Worm (Caenorhabditis elegans) whole organism, midembryonic: ENCODE data around the gene R04A9.7.
"Not testable (repeated sequence)": the region's sequence is repeated elsewhere in the genome, so short reads cannot be mapped to it uniquely, and the experiment has no call there.

ENCODE experiments used
- T22C8.4 ChIP-seq: fragments of 200-800 bp; sonication (Bioruptor generic); IDR thresholded peaks from 2 replicates; pipeline ENCODE4 v1.3.6; 2022; ENCODE audit warnings: missing genetic modification characterization, missing compliant biosample characterization
- cog-1 ChIP-seq: sonication (generic microtip); optimal IDR thresholded peaks from 2 replicates; lab custom pipeline; 2016; ENCODE audit warnings: missing genetic modification characterization, missing compliant biosample characterization
- flt-1 ChIP-seq: fragments of 200-800 bp; sonication (Bioruptor generic); IDR thresholded peaks from 2 replicates; pipeline ENCODE4 v1.3.6; 2022; ENCODE audit warnings: missing genetic modification characterization, missing compliant biosample characterization
- ref-1 ChIP-seq: fragments of 200-800 bp; sonication (Bioruptor generic); conservative IDR thresholded peaks from 2 replicates; pipeline ENCODE4 v1.3.6; 2022; ENCODE audit warnings: missing genetic modification reagents, missing genetic modification characterization, missing compliant biosample characterization
- ztf-29 ChIP-seq: fragments of 200-800 bp; sonication (Bioruptor generic); IDR thresholded peaks from 2 replicates; pipeline ENCODE4 v1.3.6; 2022; ENCODE audit warnings: missing genetic modification reagents, missing genetic modification characterization, missing compliant biosample characterization

- TF ChIP-seq ztf-29 (GFP tag; lab: Robert Waterston, UW); ref-1 (GFP tag; lab: Robert Waterston, UW); cog-1 (tag; lab: Kevin White, UChicago); T22C8.4 (GFP tag; lab: Robert Waterston, UW); flt-1 (GFP tag; lab: Robert Waterston, UW): not testable (repeated sequence)
Measured at ce11 chrX:347117-347516, 47.6 kb downstream of the R04A9.7 start, which contains the start of gene C04E7.3.
